Fruit fly (Drosophila melanogaster) whole organism, prepupa: ENCODE data around the gene CG32755.

Source experiments
- Blimp-1 ChIP-seq: fragments of 200-800 bp; sonication (Bioruptor generic); optimal IDR thresholded peaks from 3 replicates; lab custom pipeline; 2017; ENCODE audit warnings: missing biosample characterization, missing genetic modification characterization, mild to moderate bottlenecking, moderate library complexity, missing genetic modification reagents
- CG10631 ChIP-seq: fragments of 200-800 bp; sonication (Bioruptor generic); optimal IDR thresholded peaks from 2 replicates; lab custom pipeline; 2016; ENCODE audit warnings: missing biosample characterization, missing genetic modification characterization
- CG11294 ChIP-seq: fragments of 200-800 bp; sonication (Bioruptor generic); IDR thresholded peaks from 2 replicates; pipeline ENCODE4 v1.3.6; 2022; ENCODE audit warnings: missing biosample characterization, missing genetic modification characterization
- CG11762 ChIP-seq: fragments of 200-800 bp; sonication (Bioruptor generic); optimal IDR thresholded peaks from 3 replicates; lab custom pipeline; 2016; ENCODE audit warnings: missing biosample characterization, missing genetic modification characterization; ENCODE audit not compliant: insufficient read depth
- CG11902 ChIP-seq: fragments of 200-800 bp; sonication (Bioruptor generic); optimal IDR thresholded peaks from 3 replicates; lab custom pipeline; 2016; ENCODE audit warnings: missing biosample characterization, missing genetic modification characterization
- CG15336 ChIP-seq: fragments of 200-800 bp; sonication (Bioruptor generic); IDR thresholded peaks from 2 replicates; pipeline ENCODE4 v1.3.6; 2022; ENCODE audit warnings: missing biosample characterization, missing genetic modification characterization
- CG1621 ChIP-seq: fragments of 200-800 bp; sonication (Bioruptor generic); optimal IDR thresholded peaks from 3 replicates; lab custom pipeline; 2018; ENCODE audit warnings: missing biosample characterization, mild to moderate bottlenecking, missing genetic modification characterization
- CG16779 ChIP-seq: fragments of 200-800 bp; sonication (Bioruptor generic); optimal IDR thresholded peaks from 3 replicates; lab custom pipeline; 2017; ENCODE audit warnings: missing biosample characterization, mild to moderate bottlenecking, missing genetic modification characterization
- CG32006 ChIP-seq: fragments of 200-800 bp; sonication (Bioruptor generic); optimal IDR thresholded peaks from 3 replicates; lab custom pipeline; 2017; ENCODE audit warnings: missing biosample characterization, mild to moderate bottlenecking, missing genetic modification characterization
- CG34406 ChIP-seq: fragments of 200-800 bp; sonication (Bioruptor generic); optimal IDR thresholded peaks from 3 replicates; lab custom pipeline; 2016; ENCODE audit warnings: missing biosample characterization, missing genetic modification characterization
- CG3919 ChIP-seq: fragments of 200-800 bp; sonication (Bioruptor generic); optimal IDR thresholded peaks from 3 replicates; lab custom pipeline; 2016; ENCODE audit warnings: missing biosample characterization, missing genetic modification characterization
- CG4318 ChIP-seq: fragments of 200-800 bp; sonication (Bioruptor generic); optimal IDR thresholded peaks from 3 replicates; lab custom pipeline; 2017; ENCODE audit warnings: missing biosample characterization, mild to moderate bottlenecking, missing genetic modification characterization
- CG6276 ChIP-seq: fragments of 200-800 bp; sonication (Bioruptor generic); optimal IDR thresholded peaks from 2 replicates; lab custom pipeline; 2017; ENCODE audit warnings: missing biosample characterization, mild to moderate bottlenecking, missing genetic modification characterization
- CG6792 ChIP-seq: fragments of 200-800 bp; sonication (Bioruptor generic); optimal IDR thresholded peaks from 3 replicates; lab custom pipeline; 2016; ENCODE audit warnings: missing biosample characterization, missing genetic modification characterization
- CG6808 ChIP-seq: fragments of 200-800 bp; sonication (Bioruptor generic); optimal IDR thresholded peaks from 3 replicates; lab custom pipeline; 2017; ENCODE audit warnings: missing biosample characterization, missing genetic modification characterization, mild to moderate bottlenecking, moderate library complexity, missing genetic modification reagents
- CG6854 ChIP-seq: fragments of 200-800 bp; sonication (Bioruptor generic); optimal IDR thresholded peaks from 2 replicates; lab custom pipeline; 2017; ENCODE audit warnings: missing biosample characterization, mild to moderate bottlenecking, missing genetic modification characterization
- CG7368 ChIP-seq: fragments of 200-800 bp; sonication (Bioruptor generic); optimal IDR thresholded peaks from 3 replicates; lab custom pipeline; 2016; ENCODE audit warnings: missing biosample characterization, missing genetic modification characterization
- CG8319 ChIP-seq: fragments of 200-800 bp; sonication (Bioruptor generic); optimal IDR thresholded peaks from 3 replicates; lab custom pipeline; 2016; ENCODE audit warnings: missing biosample characterization, missing genetic modification characterization
- CG9139 ChIP-seq: fragments of 200-800 bp; sonication (Bioruptor generic); optimal IDR thresholded peaks from 3 replicates; lab custom pipeline; 2017; ENCODE audit warnings: missing biosample characterization, mild to moderate bottlenecking, missing genetic modification characterization
- Eip75B ChIP-seq: fragments of 200-800 bp; sonication (Bioruptor generic); optimal IDR thresholded peaks from 3 replicates; lab custom pipeline; 2016; ENCODE audit warnings: missing biosample characterization, missing genetic modification characterization
- Ets21C ChIP-seq: fragments of 200-800 bp; sonication (Bioruptor generic); optimal IDR thresholded peaks from 3 replicates; lab custom pipeline; 2016; ENCODE audit warnings: missing biosample characterization, missing genetic modification characterization
- Ets96B ChIP-seq: fragments of 200-800 bp; optimal IDR thresholded peaks from 2 replicates; lab custom pipeline; 2019; ENCODE audit warnings: missing biosample characterization, mild to moderate bottlenecking, missing genetic modification characterization, moderate library complexity
- Hr38 ChIP-seq: sonication (Bioruptor generic); optimal IDR thresholded peaks from 2 replicates; lab custom pipeline; 2016; ENCODE audit warnings: missing biosample characterization, missing genetic modification characterization
- Hr39 ChIP-seq: fragments of 200-800 bp; sonication (Bioruptor generic); optimal IDR thresholded peaks from 2 replicates; lab custom pipeline; 2016; ENCODE audit warnings: missing biosample characterization, missing genetic modification characterization
- Hr4 ChIP-seq: fragments of 200-800 bp; sonication (Bioruptor generic); optimal IDR thresholded peaks from 3 replicates; lab custom pipeline; 2016; ENCODE audit warnings: missing biosample characterization, missing genetic modification characterization
- Met ChIP-seq: fragments of 200-800 bp; sonication (Bioruptor generic); optimal IDR thresholded peaks from 3 replicates; lab custom pipeline; 2016; ENCODE audit warnings: missing biosample characterization, missing genetic modification characterization
- Smox ChIP-seq: fragments of 200-800 bp; sonication (Bioruptor generic); optimal IDR thresholded peaks from 3 replicates; lab custom pipeline; 2016; ENCODE audit warnings: missing biosample characterization, missing genetic modification characterization
- Sox102F ChIP-seq: fragments of 200-800 bp; sonication (Bioruptor generic); optimal IDR thresholded peaks from 2 replicates; lab custom pipeline; 2016; ENCODE audit warnings: missing biosample characterization, mild to moderate bottlenecking, missing genetic modification characterization
- Sox14 ChIP-seq: fragments of 200-800 bp; sonication (Bioruptor generic); optimal IDR thresholded peaks from 3 replicates; lab custom pipeline; 2016; ENCODE audit warnings: missing biosample characterization, missing genetic modification characterization
- Sox15 ChIP-seq: fragments of 200-800 bp; sonication (Bioruptor generic); optimal IDR thresholded peaks from 3 replicates; lab custom pipeline; 2016; ENCODE audit warnings: missing biosample characterization, missing genetic modification characterization
- achi ChIP-seq: fragments of 200-800 bp; sonication (Bioruptor generic); optimal IDR thresholded peaks from 3 replicates; lab custom pipeline; 2016; ENCODE audit warnings: missing biosample characterization, missing genetic modification characterization
- acj6 ChIP-seq: fragments of 200-800 bp; sonication (Bioruptor generic); optimal IDR thresholded peaks from 3 replicates; lab custom pipeline; 2016; ENCODE audit warnings: missing biosample characterization, missing genetic modification characterization
- cyc ChIP-seq: fragments of 200-800 bp; sonication (Bioruptor generic); optimal IDR thresholded peaks from 3 replicates; lab custom pipeline; 2016; ENCODE audit warnings: missing biosample characterization, missing genetic modification characterization
- dsx ChIP-seq: fragments of 200-800 bp; optimal IDR thresholded peaks from 3 replicates; lab custom pipeline; 2019; ENCODE audit warnings: missing biosample characterization, mild to moderate bottlenecking, missing genetic modification characterization, moderate library complexity; ENCODE audit not compliant: poor library complexity, severe bottlenecking
- eg ChIP-seq: fragments of 200-800 bp; sonication (Bioruptor generic); IDR thresholded peaks from 3 replicates; pipeline ENCODE4 v1.3.6; 2022; ENCODE audit warnings: missing biosample characterization, missing genetic modification characterization
- esn ChIP-seq: fragments of 200-800 bp; sonication (Bioruptor generic); optimal IDR thresholded peaks from 2 replicates; lab custom pipeline; 2016; ENCODE audit warnings: missing biosample characterization, mild to moderate bottlenecking, missing genetic modification characterization, moderate library complexity
- fd59A ChIP-seq: fragments of 200-800 bp; sonication (Bioruptor generic); optimal IDR thresholded peaks from 2 replicates; lab custom pipeline; 2017; ENCODE audit warnings: missing biosample characterization, mild to moderate bottlenecking, missing genetic modification characterization, missing genetic modification reagents
- fd85E ChIP-seq: fragments of 200-800 bp; sonication (Bioruptor generic); optimal IDR thresholded peaks from 3 replicates; lab custom pipeline; 2016; ENCODE audit warnings: missing biosample characterization, missing genetic modification characterization
- fkh ChIP-seq: fragments of 200-800 bp; sonication (Bioruptor generic); optimal IDR thresholded peaks from 3 replicates; lab custom pipeline; 2017; ENCODE audit warnings: missing biosample characterization, mild to moderate bottlenecking, missing genetic modification characterization, moderate library complexity
- lz ChIP-seq: fragments of 200-800 bp; sonication (Bioruptor generic); optimal IDR thresholded peaks from 3 replicates; lab custom pipeline; 2016; ENCODE audit warnings: missing biosample characterization, missing genetic modification characterization
- net ChIP-seq: fragments of 200-800 bp; sonication (Bioruptor generic); optimal IDR thresholded peaks from 3 replicates; lab custom pipeline; 2016; ENCODE audit warnings: missing biosample characterization, missing genetic modification characterization
- pdm3 ChIP-seq: fragments of 200-800 bp; sonication (Bioruptor generic); optimal IDR thresholded peaks from 3 replicates; lab custom pipeline; 2016; ENCODE audit warnings: missing biosample characterization, missing genetic modification characterization
- spab ChIP-seq: fragments of 200-800 bp; sonication (Bioruptor generic); optimal IDR thresholded peaks from 2 replicates; lab custom pipeline; 2017; ENCODE audit warnings: missing biosample characterization, mild to moderate bottlenecking, missing genetic modification characterization, missing genetic modification reagents
- ss ChIP-seq, 2 experiments: fragments of 200-800 bp; sonication (Bioruptor generic); optimal IDR thresholded peaks; 2 replicates in 1 of 2; 3 replicates in 1 of 2; lab custom pipeline; 2017 to 2018; ENCODE audit warnings: mild to moderate bottlenecking in 2 of 2, missing biosample characterization in 2 of 2, missing genetic modification characterization in 2 of 2, moderate library complexity in 1 of 2
- topi ChIP-seq: fragments of 200-800 bp; sonication (Bioruptor generic); optimal IDR thresholded peaks from 3 replicates; lab custom pipeline; 2016; ENCODE audit warnings: missing biosample characterization, missing genetic modification characterization
- vri ChIP-seq: fragments of 200-800 bp; sonication (Bioruptor generic); optimal IDR thresholded peaks from 3 replicates; lab custom pipeline; 2016; ENCODE audit warnings: missing biosample characterization, mild to moderate bottlenecking, missing genetic modification characterization

CG32755 gene

DNA sequence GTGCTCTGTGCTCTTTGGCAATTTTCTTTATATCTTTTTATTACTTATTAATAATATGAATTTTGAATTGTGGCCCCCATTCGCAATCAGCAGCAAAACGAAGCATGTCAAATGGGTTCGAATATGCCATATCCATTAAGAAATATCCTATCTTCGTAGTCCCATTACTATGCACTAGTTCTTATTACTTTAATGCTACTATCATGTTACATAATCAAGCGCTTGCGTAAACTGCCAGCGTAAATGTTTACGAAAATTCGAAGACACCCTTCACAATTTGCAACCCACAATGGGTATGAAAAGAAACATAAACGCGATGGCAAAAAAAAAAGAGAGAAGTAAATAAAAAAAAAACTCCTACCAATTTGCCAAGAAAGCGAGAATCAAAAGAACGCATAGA lies 23.3 kb upstream of the CG32755 start (continued):
- peak; percentile 65 for TF ChIP-seq CG7368
- peak; percentile 50 for TF ChIP-seq Sox102F (GFP tag; lab: Kevin White, UChicago)
- peak; percentile 65 for TF ChIP-seq topi (GFP tag; lab: Kevin White, UChicago)
- TF ChIP-seq CG10631 (GFP tag; lab: Kevin White, UChicago) = peak; percentile 76
- TF ChIP-seq ss (GFP tag; optimal IDR thresholded peaks at IDR 0.05; lab: Kevin White, UChicago) = no peak
- TF ChIP-seq Blimp-1 = no peak
- peak; percentile 32 for TF ChIP-seq vri (GFP tag; lab: Kevin White, UChicago)
- peak; percentile 50 for TF ChIP-seq Sox15
- peak; percentile 72 for TF ChIP-seq Hr39 (GFP tag; lab: Kevin White, UChicago)
- TF ChIP-seq CG6792 (GFP tag; lab: Kevin White, UChicago) = peak; percentile 74
- peak; percentile 34 for TF ChIP-seq Ets21C (GFP tag; lab: Kevin White, UChicago)
- peak; percentile 78 for TF ChIP-seq acj6 (GFP tag; lab: Kevin White, UChicago)
- TF ChIP-seq CG11902 (GFP tag; lab: Kevin White, UChicago) = peak; percentile 38
- peak; percentile 55 for TF ChIP-seq CG4318
- no peak for TF ChIP-seq CG9139 (GFP tag; lab: Kevin White, UChicago)

dm6 chrX:5932345-5932995 lies 17.6 kb upstream of the CG32755 start:
- peak; percentile 28 for TF ChIP-seq vri (GFP tag; lab: Kevin White, UChicago)
- TF ChIP-seq Ets96B = peak; percentile 80
- TF ChIP-seq ss (GFP tag; optimal IDR thresholded peaks at IDR 0.05; lab: Kevin White, UChicago) = peak; percentile 66 to 72
- TF ChIP-seq Hr38 = no peak
- peak; percentile 78 for TF ChIP-seq Hr4
- TF ChIP-seq fkh (GFP tag; lab: Kevin White, UChicago) = no peak
- peak; percentile 90 for TF ChIP-seq CG15336 (GFP tag; lab: Robert Waterston, UW)
- peak; percentile 85 for TF ChIP-seq eg (GFP tag; lab: Robert Waterston, UW)
- peak; percentile 75 for TF ChIP-seq lz (GFP tag; lab: Kevin White, UChicago)
- TF ChIP-seq CG11762 (GFP tag; lab: Kevin White, UChicago) = peak; percentile 82
- peak; percentile 50 for TF ChIP-seq spab (GFP tag; lab: Kevin White, UChicago)
- TF ChIP-seq CG4318 = peak; percentile 54
- peak; percentile 83 for TF ChIP-seq CG32006 (GFP tag; lab: Kevin White, UChicago)
- TF ChIP-seq Sox14 (GFP tag; lab: Kevin White, UChicago) = peak; percentile 90
- TF ChIP-seq CG7368 = peak; percentile 68
- no peak for TF ChIP-seq Blimp-1
- no peak for TF ChIP-seq CG6854 (GFP tag; lab: Kevin White, UChicago)
- peak; percentile 22 for TF ChIP-seq CG9139 (GFP tag; lab: Kevin White, UChicago)
- TF ChIP-seq Met (GFP tag; lab: Kevin White, UChicago) = peak; percentile 67
- peak; percentile 74 for TF ChIP-seq net (GFP tag; lab: Kevin White, UChicago)
- peak; percentile 79 for TF ChIP-seq dsx
- TF ChIP-seq CG34406 (GFP tag; lab: Kevin White, UChicago) = peak; percentile 54
- peak; percentile 69 for TF ChIP-seq CG1621 (tag; lab: Kevin White, UChicago)
- peak; percentile 60 for TF ChIP-seq Sox102F (GFP tag; lab: Kevin White, UChicago)
- peak; percentile 66 for TF ChIP-seq Smox (GFP tag; lab: Kevin White, UChicago)
- peak; percentile 87 for TF ChIP-seq pdm3 (GFP tag; lab: Kevin White, UChicago)
- TF ChIP-seq achi = peak; percentile 78
- TF ChIP-seq CG16779 (tag; lab: Kevin White, UChicago) = peak; percentile 31
- TF ChIP-seq fd59A (GFP tag; lab: Kevin White, UChicago) = peak; percentile 65
- TF ChIP-seq cyc (GFP tag; lab: Kevin White, UChicago) = peak; percentile 82
- TF ChIP-seq Ets21C (GFP tag; lab: Kevin White, UChicago) = peak; percentile 40
- peak; percentile 79 for TF ChIP-seq Hr39 (GFP tag; lab: Kevin White, UChicago)
- peak; percentile 53; the same call in 1 of the 2 replicates for TF ChIP-seq CG11294 (GFP tag; lab: Robert Waterston, UW)
- TF ChIP-seq Eip75B (GFP tag; lab: Kevin White, UChicago) = peak; percentile 84
- TF ChIP-seq acj6 (GFP tag; lab: Kevin White, UChicago) = peak; percentile 74
- TF ChIP-seq esn (GFP tag; lab: Kevin White, UChicago) = peak; percentile 68
- peak; percentile 16 for TF ChIP-seq fd85E (GFP tag; lab: Kevin White, UChicago)
- TF ChIP-seq CG6276 (GFP tag; lab: Kevin White, UChicago) = peak; percentile 64
- TF ChIP-seq topi (GFP tag; lab: Kevin White, UChicago) = peak; percentile 76
- TF ChIP-seq CG3919 (GFP tag; lab: Kevin White, UChicago) = peak; percentile 88
- TF ChIP-seq CG6808 (GFP tag; lab: Kevin White, UChicago) = peak; percentile 68
- peak; percentile 48 for TF ChIP-seq CG8319 (GFP tag; lab: Kevin White, UChicago)
